Worm (Caenorhabditis elegans): ENCODE measurements around the gene hlh-25.

ce11 chrII:5561392-5561791 lies 26.4 kb downstream of the hlh-25 start, which contains the start of gene C17C3.3:
- no peak for TF ChIP-seq W03F9.2 (tag; optimal IDR thresholded peaks at IDR 0.05)
- no peak for TF ChIP-seq him-1 (tag; optimal IDR thresholded peaks at IDR 0.05)
- TF ChIP-seq dao-5 (tag; optimal IDR thresholded peaks at IDR 0.05) = no peak
